Worm (Caenorhabditis elegans) whole organism, L4 larva: ENCODE data around the gene C17C3.1.
"Not testable (repeated sequence)": the region's sequence is repeated elsewhere in the genome, so short reads cannot be mapped to it uniquely, and the experiment has no call there.

ENCODE experiments used
- Y75B8A.6 ChIP-seq: fragments of 200-800 bp; sonication (Bioruptor generic); IDR thresholded peaks from 2 replicates; pipeline ENCODE4 v1.3.6; 2022; ENCODE audit warnings: missing genetic modification reagents, missing genetic modification characterization, missing compliant biosample characterization
- nhr-102 ChIP-seq: sonication (generic microtip); optimal IDR thresholded peaks from 2 replicates; lab custom pipeline; 2016; ENCODE audit warnings: mild to moderate bottlenecking, missing genetic modification characterization, moderate library complexity, missing compliant biosample characterization
- nhr-77 ChIP-seq: fragments of 150-350 bp; optimal IDR thresholded peaks from 2 replicates; lab custom pipeline; 2014; ENCODE audit warnings: missing biosample characterization, missing genetic modification characterization

Gene C17C3.1

DNA sequence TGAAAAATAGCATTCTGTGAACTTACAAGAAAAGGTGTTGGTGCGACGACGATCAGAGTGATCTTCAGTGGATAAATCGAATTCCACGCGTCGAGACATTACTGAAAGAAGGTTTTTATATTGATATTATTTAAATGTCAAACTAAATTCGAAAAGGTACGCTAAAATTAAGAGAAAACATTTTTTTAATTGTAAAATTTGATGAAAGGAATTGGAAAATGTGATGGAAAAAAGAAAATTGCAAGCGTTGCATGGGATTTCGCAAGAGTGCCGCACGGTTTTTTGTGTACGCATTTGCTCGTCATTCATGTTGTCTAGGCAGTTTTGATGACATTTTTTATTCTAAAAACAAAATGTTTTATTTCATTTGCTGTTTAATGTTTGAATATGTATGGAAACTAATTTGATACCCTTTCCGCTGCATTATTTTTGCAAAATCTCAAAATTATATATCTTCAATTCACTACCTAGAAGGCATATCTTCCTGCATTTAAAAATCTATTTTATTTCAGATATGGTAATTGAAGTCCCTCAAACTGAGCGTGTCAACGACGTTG is 52.1 kb downstream of the C17C3.1 start, which contains the start of the genes eif-3.L and npl-4.2:
eif-3.L (minus strand) TSS at position 101 of the 557 bp plus-strand sequence.
npl-4.2 (plus strand) TSS at position 507 of the 557 bp plus-strand sequence.
- TF ChIP-seq nhr-102; Y75B8A.6 (GFP tag; lab: Robert Waterston, UW); nhr-77 (tag; lab: Kevin White, UChicago): not testable (repeated sequence)
